Fruit fly (Drosophila melanogaster) whole organism, embryonic: ENCODE results near the gene TTLL4B.

Source experiments
- CG1024 ChIP-seq: fragments of 200-800 bp; sonication (Bioruptor generic); IDR thresholded peaks from 2 replicates; pipeline ENCODE4 v1.3.6; 2022; ENCODE audit warnings: missing biosample characterization, missing genetic modification characterization
- CG10654 ChIP-seq: fragments of 200-800 bp; sonication (Bioruptor generic); optimal IDR thresholded peaks from 2 replicates; lab custom pipeline; 2016; ENCODE audit warnings: missing biosample characterization, missing genetic modification characterization
- CG10979 ChIP-seq: fragments of 200-800 bp; sonication (Bioruptor generic); optimal IDR thresholded peaks from 2 replicates; lab custom pipeline; 2018; ENCODE audit warnings: missing biosample characterization, mild to moderate bottlenecking, missing genetic modification characterization, moderate library complexity
- CG12104 ChIP-seq: fragments of 200-800 bp; sonication (Bioruptor generic); optimal IDR thresholded peaks from 3 replicates; lab custom pipeline; 2016; ENCODE audit warnings: missing biosample characterization, missing genetic modification characterization
- CG12942 ChIP-seq: fragments of 200-800 bp; sonication (Bioruptor generic); optimal IDR thresholded peaks from 3 replicates; lab custom pipeline; 2016; ENCODE audit warnings: missing biosample characterization, missing genetic modification characterization
- CG13894 ChIP-seq: fragments of 200-800 bp; sonication (Bioruptor generic); optimal IDR thresholded peaks from 3 replicates; lab custom pipeline; 2018; ENCODE audit warnings: missing biosample characterization, mild to moderate bottlenecking, missing genetic modification characterization, moderate library complexity
- CG1529 ChIP-seq: fragments of 200-800 bp; sonication (Bioruptor generic); optimal IDR thresholded peaks from 3 replicates; lab custom pipeline; 2018; ENCODE audit warnings: missing biosample characterization, missing genetic modification characterization
- CG1603 ChIP-seq: fragments of 200-800 bp; sonication (Bioruptor generic); optimal IDR thresholded peaks from 2 replicates; lab custom pipeline; 2019; ENCODE audit warnings: missing biosample characterization, mild to moderate bottlenecking, missing genetic modification characterization, moderate library complexity
- CG17328 ChIP-seq: fragments of 200-800 bp; sonication (Bioruptor generic); IDR thresholded peaks from 2 replicates; pipeline ENCODE4 v1.3.6; 2022; ENCODE audit warnings: missing biosample characterization, missing genetic modification characterization
- CG2129 ChIP-seq: fragments of 200-800 bp; sonication (Bioruptor generic); IDR thresholded peaks from 2 replicates; pipeline ENCODE4 v1.3.6; 2022; ENCODE audit warnings: missing biosample characterization, missing genetic modification characterization; ENCODE audit not compliant: partially characterized antibody
- CG30431 ChIP-seq: fragments of 200-800 bp; sonication (Bioruptor generic); optimal IDR thresholded peaks from 2 replicates; lab custom pipeline; 2017; ENCODE audit warnings: missing biosample characterization, missing genetic modification characterization
- CG31388 ChIP-seq: fragments of 200-800 bp; sonication (Bioruptor generic); optimal IDR thresholded peaks from 2 replicates; lab custom pipeline; 2016; ENCODE audit warnings: missing biosample characterization, missing genetic modification characterization
- CG4360 ChIP-seq: fragments of 200-800 bp; sonication (Bioruptor generic); IDR thresholded peaks from 2 replicates; pipeline ENCODE4 v1.3.6; 2022; ENCODE audit warnings: missing biosample characterization, missing genetic modification characterization
- CG4404 ChIP-seq: fragments of 200-800 bp; sonication (Bioruptor generic); IDR thresholded peaks from 2 replicates; pipeline ENCODE4 v1.3.6; 2022; ENCODE audit warnings: missing biosample characterization, missing genetic modification characterization
- CG4820 ChIP-seq: fragments of 200-800 bp; sonication (Bioruptor generic); optimal IDR thresholded peaks from 3 replicates; lab custom pipeline; 2016; ENCODE audit warnings: missing biosample characterization, missing genetic modification characterization
- CG6689 ChIP-seq: fragments of 200-800 bp; sonication (Bioruptor generic); IDR thresholded peaks from 2 replicates; pipeline ENCODE4 v1.3.6; 2022; ENCODE audit warnings: missing biosample characterization, missing genetic modification characterization
- CG8290 ChIP-seq, 3 experiments: fragments of 200-800 bp; sonication (Bioruptor generic); optimal IDR thresholded peaks; 2 replicates each; lab custom pipeline; 2016 to 2019; ENCODE audit warnings: missing biosample characterization in 3 of 3, missing genetic modification characterization in 3 of 3, mild to moderate bottlenecking in 2 of 3, moderate library complexity in 1 of 3
- Camta ChIP-seq: fragments of 200-800 bp; sonication (Bioruptor generic); optimal IDR thresholded peaks from 2 replicates; lab custom pipeline; 2016; ENCODE audit warnings: missing biosample characterization, missing genetic modification characterization
- Chrac-16 ChIP-seq: fragments of 200-800 bp; sonication (Bioruptor generic); optimal IDR thresholded peaks from 3 replicates; lab custom pipeline; 2016; ENCODE audit warnings: missing biosample characterization, missing genetic modification characterization
- D ChIP-seq, 2 experiments: fragments of 200-800 bp in 1 of 2; fragments of >200 bp in 1 of 2; sonication (Bioruptor generic) in 1 of 2; optimal IDR thresholded peaks; 2 replicates in 1 of 2; 3 replicates in 1 of 2; lab custom pipeline; 2017; ENCODE audit warnings: mild to moderate bottlenecking in 1 of 2, missing biosample characterization in 1 of 2, missing genetic modification characterization in 1 of 2, missing genetic modification reagents in 1 of 2
- D19A ChIP-seq: fragments of 200-800 bp; optimal IDR thresholded peaks from 3 replicates; lab custom pipeline; 2019; ENCODE audit warnings: missing biosample characterization, mild to moderate bottlenecking, missing genetic modification characterization, moderate library complexity
- Dbx ChIP-seq: fragments of 200-800 bp; sonication (Bioruptor generic); IDR thresholded peaks from 3 replicates; pipeline ENCODE4 v1.3.6; 2022; ENCODE audit warnings: missing biosample characterization, missing genetic modification characterization
- Doc3 ChIP-seq: fragments of 200-800 bp; sonication (Bioruptor generic); IDR thresholded peaks from 3 replicates; pipeline ENCODE4 v1.3.6; 2022; ENCODE audit warnings: missing biosample characterization, missing genetic modification characterization; ENCODE audit not compliant: partially characterized antibody
- Elba2 ChIP-seq: fragments of 200-800 bp; sonication (Bioruptor generic); optimal IDR thresholded peaks from 3 replicates; lab custom pipeline; 2016; ENCODE audit warnings: missing biosample characterization, missing genetic modification characterization
- Hr3 ChIP-seq: fragments of 200-800 bp; sonication (Bioruptor generic); optimal IDR thresholded peaks from 3 replicates; lab custom pipeline; 2016; ENCODE audit warnings: missing biosample characterization, missing genetic modification characterization
- Hr78 ChIP-seq, 2 experiments: fragments of 200-800 bp in 1 of 2; fragments of >200 bp in 1 of 2; sonication (Bioruptor generic) in 1 of 2; optimal IDR thresholded peaks; 2 replicates each; lab custom pipeline; 2017 to 2019; ENCODE audit warnings: missing biosample characterization in 2 of 2, missing genetic modification characterization in 2 of 2, mild to moderate bottlenecking in 1 of 2, moderate library complexity in 1 of 2
- Max ChIP-seq: fragments of 200-800 bp; sonication (Bioruptor generic); optimal IDR thresholded peaks from 2 replicates; lab custom pipeline; 2016; ENCODE audit warnings: missing biosample characterization, mild to moderate bottlenecking, missing genetic modification characterization
- NC2α ChIP-seq: fragments of 200-800 bp; sonication (Bioruptor generic); optimal IDR thresholded peaks from 2 replicates; lab custom pipeline; 2016; ENCODE audit warnings: missing biosample characterization, missing genetic modification characterization
- Side ChIP-seq: fragments of 200-800 bp; sonication (Bioruptor generic); optimal IDR thresholded peaks from 2 replicates; lab custom pipeline; 2016; ENCODE audit warnings: missing biosample characterization, missing genetic modification characterization
- Six4 ChIP-seq: fragments of 200-800 bp; sonication (Bioruptor generic); optimal IDR thresholded peaks from 2 replicates; lab custom pipeline; 2016; ENCODE audit warnings: missing biosample characterization, missing genetic modification characterization
- Sox100B ChIP-seq: fragments of 200-800 bp; sonication (Bioruptor generic); optimal IDR thresholded peaks from 3 replicates; lab custom pipeline; 2018; ENCODE audit warnings: missing biosample characterization, mild to moderate bottlenecking, missing genetic modification characterization
- Xrp1 ChIP-seq: fragments of 200-800 bp; sonication (Bioruptor generic); IDR thresholded peaks from 2 replicates; pipeline ENCODE4 v1.3.6; 2022; ENCODE audit warnings: missing biosample characterization, missing genetic modification characterization
- ac ChIP-seq: fragments of 200-800 bp; sonication (Bioruptor generic); optimal IDR thresholded peaks from 3 replicates; lab custom pipeline; 2017; ENCODE audit warnings: missing biosample characterization, mild to moderate bottlenecking, missing genetic modification characterization
- bsh ChIP-seq, 2 experiments: fragments of 200-800 bp; sonication (Bioruptor generic); optimal IDR thresholded peaks; 2 replicates each; lab custom pipeline; 2017 to 2018; ENCODE audit warnings: mild to moderate bottlenecking in 2 of 2, missing biosample characterization in 2 of 2, missing genetic modification characterization in 2 of 2, moderate library complexity in 1 of 2
- croc ChIP-seq: fragments of 200-800 bp; sonication (Bioruptor generic); conservative IDR thresholded peaks from 3 replicates; pipeline ENCODE4 v1.3.6; 2022; ENCODE audit warnings: missing biosample characterization, missing genetic modification characterization
- da ChIP-seq: fragments of 200-800 bp; sonication (Bioruptor generic); optimal IDR thresholded peaks from 2 replicates; lab custom pipeline; 2016; ENCODE audit warnings: missing biosample characterization, missing genetic modification characterization
- en ChIP-seq: fragments of 200-800 bp; sonication (Bioruptor generic); optimal IDR thresholded peaks from 2 replicates; lab custom pipeline; 2016; ENCODE audit warnings: missing biosample characterization, missing genetic modification characterization
- eve ChIP-seq, 2 experiments: fragments of >200 bp; optimal IDR thresholded peaks; 2 replicates each; lab custom pipeline; 2017; ENCODE audit warnings: missing biosample characterization in 2 of 2, missing genetic modification characterization in 2 of 2
- gcm ChIP-seq: fragments of 200-800 bp; sonication (Bioruptor generic); optimal IDR thresholded peaks from 2 replicates; lab custom pipeline; 2019; ENCODE audit warnings: missing biosample characterization, mild to moderate bottlenecking, missing genetic modification characterization, moderate library complexity
- gfzf ChIP-seq: fragments of 200-800 bp; sonication (Bioruptor generic); optimal IDR thresholded peaks from 2 replicates; lab custom pipeline; 2016; ENCODE audit warnings: missing biosample characterization, mild to moderate bottlenecking, missing genetic modification characterization, moderate library complexity
- grn ChIP-seq: fragments of 200-800 bp; sonication (Bioruptor generic); optimal IDR thresholded peaks from 3 replicates; lab custom pipeline; 2017; ENCODE audit warnings: missing biosample characterization, missing genetic modification characterization
- hb ChIP-seq: fragments of 200-800 bp; sonication (Bioruptor generic); IDR thresholded peaks from 3 replicates; pipeline ENCODE4 v1.3.6; 2022; ENCODE audit warnings: missing biosample characterization, missing genetic modification characterization; ENCODE audit not compliant: partially characterized antibody
- jing ChIP-seq: fragments of 200-800 bp; sonication (Bioruptor generic); optimal IDR thresholded peaks from 2 replicates; lab custom pipeline; 2018; ENCODE audit warnings: missing biosample characterization, mild to moderate bottlenecking, missing genetic modification characterization
- knrl ChIP-seq: fragments of 200-800 bp; sonication (Bioruptor generic); IDR thresholded peaks from 3 replicates; pipeline ENCODE4 v1.3.6; 2022; ENCODE audit warnings: missing biosample characterization, missing genetic modification characterization; ENCODE audit not compliant: partially characterized antibody
- lilli ChIP-seq: fragments of 200-800 bp; sonication (Bioruptor generic); optimal IDR thresholded peaks from 3 replicates; lab custom pipeline; 2016; ENCODE audit warnings: missing biosample characterization, missing genetic modification characterization
- psq ChIP-seq: fragments of 200-800 bp; sonication (Bioruptor generic); optimal IDR thresholded peaks from 2 replicates; lab custom pipeline; 2017; ENCODE audit warnings: missing biosample characterization, missing genetic modification characterization
- ranshi ChIP-seq: fragments of 200-800 bp; sonication (Bioruptor generic); IDR thresholded peaks from 2 replicates; pipeline ENCODE4 v1.3.6; 2022; ENCODE audit warnings: missing biosample characterization, missing genetic modification characterization
- ro ChIP-seq: fragments of 200-800 bp; sonication (Bioruptor generic); IDR thresholded peaks from 2 replicates; pipeline ENCODE4 v1.3.6; 2022; ENCODE audit warnings: missing biosample characterization, missing genetic modification characterization
- stwl ChIP-seq: fragments of 200-800 bp; sonication (Bioruptor generic); optimal IDR thresholded peaks from 3 replicates; lab custom pipeline; 2018; ENCODE audit warnings: missing biosample characterization, mild to moderate bottlenecking, missing genetic modification characterization, moderate library complexity
- vnd ChIP-seq: fragments of 200-800 bp; sonication (Bioruptor generic); IDR thresholded peaks from 3 replicates; pipeline ENCODE4 v1.3.6; 2022; ENCODE audit warnings: missing biosample characterization, missing genetic modification characterization; ENCODE audit not compliant: partially characterized antibody

TTLL4B gene

DNA sequence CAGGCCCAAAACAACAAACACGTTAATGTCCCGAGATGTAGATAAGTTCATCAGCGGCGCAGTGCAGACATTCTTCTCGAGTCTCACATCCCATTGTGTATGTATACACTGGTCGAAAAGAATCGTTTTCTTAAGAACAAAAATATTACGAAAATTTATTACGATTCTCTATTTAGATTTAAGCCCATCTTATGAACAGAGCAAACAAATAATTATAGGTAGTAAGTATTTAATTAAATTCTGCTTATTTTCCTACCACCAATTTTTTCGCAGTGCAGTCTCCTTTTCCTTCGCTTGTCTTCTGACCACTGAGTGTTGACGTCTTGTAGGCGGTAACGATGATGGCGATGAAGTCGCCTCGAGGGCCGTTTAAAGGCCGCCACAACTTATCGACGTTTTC lies 1.1 kb upstream of the TTLL4B start (continued):
- TF ChIP-seq CG1603 (tag; lab: Kevin White, UChicago): peak; percentile 68
- no peak for TF ChIP-seq CG12104 (GFP tag; lab: Kevin White, UChicago)
- peak; percentile 58 for TF ChIP-seq Elba2 (GFP tag; lab: Kevin White, UChicago)
- peak; percentile 30 for TF ChIP-seq D19A
- TF ChIP-seq en (GFP tag; lab: Kevin White, UChicago): peak; percentile 36
- TF ChIP-seq Sox100B (GFP tag; lab: Kevin White, UChicago): no peak
- peak in 1 of 2 experiments; percentile 86 for TF ChIP-seq eve (GFP tag; optimal IDR thresholded peaks at IDR 0.05; lab: Kevin White, UChicago)
- TF ChIP-seq stwl (tag; lab: Kevin White, UChicago): peak; percentile 8
- no peak for TF ChIP-seq CG10654 (GFP tag; lab: Kevin White, UChicago)
- TF ChIP-seq Hr3 (GFP tag; lab: Kevin White, UChicago): peak; percentile 10
- TF ChIP-seq gcm (GFP tag; lab: Kevin White, UChicago): peak; percentile 65
- TF ChIP-seq jing (GFP tag; lab: Kevin White, UChicago): no peak
- peak; percentile 9 for TF ChIP-seq lilli (GFP tag; lab: Kevin White, UChicago)
- no peak for TF ChIP-seq CG13894
- no peak for TF ChIP-seq CG31388 (GFP tag; lab: Kevin White, UChicago)
- TF ChIP-seq CG8290 (GFP tag; optimal IDR thresholded peaks at IDR 0.05; lab: Kevin White, UChicago): peak; percentile 29
- TF ChIP-seq CG8290 (tag; optimal IDR thresholded peaks at IDR 0.05; lab: Kevin White, UChicago): no peak
- peak; percentile 0 for TF ChIP-seq CG12942 (GFP tag; lab: Kevin White, UChicago)
- peak; percentile 68 for TF ChIP-seq ac (GFP tag; lab: Kevin White, UChicago)
- TF ChIP-seq Six4 (GFP tag; lab: Kevin White, UChicago): peak; percentile 22
- no peak for TF ChIP-seq psq (GFP tag; lab: Kevin White, UChicago)
- no peak for TF ChIP-seq ro (GFP tag; lab: Robert Waterston, UW)
- TF ChIP-seq Max (GFP tag; lab: Kevin White, UChicago): no peak
- no peak for TF ChIP-seq ranshi (GFP tag; lab: Robert Waterston, UW)
- TF ChIP-seq CG17328: peak; percentile 74
- peak; percentile 72 for TF ChIP-seq Chrac-16 (GFP tag; lab: Kevin White, UChicago)
- TF ChIP-seq CG30431 (GFP tag; lab: Kevin White, UChicago): peak; percentile 17
- peak; percentile 47 for TF ChIP-seq Side (GFP tag; lab: Kevin White, UChicago)
- no peak for TF ChIP-seq gfzf (GFP tag; lab: Kevin White, UChicago)
- peak; percentile 42; the same call in 1 of the 2 replicates for TF ChIP-seq CG6689 (GFP tag; lab: Robert Waterston, UW)
- peak; percentile 7 for TF ChIP-seq Camta (GFP tag; lab: Kevin White, UChicago)
- TF ChIP-seq CG4820 (GFP tag; lab: Kevin White, UChicago): peak; percentile 30
- peak in 1 of 2 experiments; percentile 40 for TF ChIP-seq bsh (GFP tag; optimal IDR thresholded peaks at IDR 0.05; lab: Kevin White, UChicago)
- peak; percentile 88 for TF ChIP-seq Xrp1
- peak; percentile 84 for TF ChIP-seq CG10979
- TF ChIP-seq CG4404 (GFP tag; lab: Robert Waterston, UW): peak; percentile 88
- TF ChIP-seq croc (GFP tag; lab: Robert Waterston, UW): peak; percentile 67

DNA sequence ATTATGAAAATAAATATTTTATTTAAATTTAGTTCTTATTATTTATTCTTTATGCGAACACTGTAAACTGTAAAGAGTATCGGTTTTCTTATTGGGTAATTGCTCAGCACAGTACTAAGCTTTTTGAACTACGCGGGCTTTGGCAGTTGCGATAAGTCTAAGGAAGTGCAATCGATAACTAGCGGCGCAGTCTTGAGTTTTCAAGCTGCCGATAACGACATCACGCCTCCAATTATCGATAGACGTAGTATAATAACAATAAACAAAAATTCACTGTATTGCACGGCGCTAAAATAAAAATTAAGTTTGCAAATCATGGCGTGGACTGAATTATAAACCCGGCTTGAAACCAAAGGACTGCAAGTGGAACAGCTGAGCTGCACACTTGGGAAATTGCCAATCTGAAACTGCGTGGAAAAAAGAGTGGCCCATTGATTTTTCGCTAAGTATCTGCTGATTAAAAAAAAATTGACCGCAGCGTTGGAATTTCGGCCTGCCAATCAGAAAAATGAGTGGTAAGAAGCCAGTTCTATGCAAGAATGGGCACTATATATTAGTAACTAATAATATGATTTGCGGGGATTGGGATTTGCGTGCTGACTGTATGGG lies 5.1 kb downstream of the TTLL4B start, which contains the start of gene Cep97:
Gene Cep97 (plus strand): TSS at position 224 of the 609 bp plus-strand sequence.
- peak; percentile 94 for TF ChIP-seq hb (GFP tag; lab: Robert Waterston, UW)
- no peak for TF ChIP-seq NC2α (GFP tag; lab: Kevin White, UChicago)
- TF ChIP-seq CG1024 (GFP tag; lab: Robert Waterston, UW): no peak
- no peak for TF ChIP-seq D (optimal IDR thresholded peaks at IDR 0.05; lab: Kevin White, UChicago)
- TF ChIP-seq D (GFP tag; optimal IDR thresholded peaks at IDR 0.05; lab: Kevin White, UChicago): no peak
- TF ChIP-seq CG2129 (GFP tag; lab: Robert Waterston, UW): peak; percentile 48; the same call in 1 of the 2 replicates
- no peak for TF ChIP-seq CG1529 (GFP tag; lab: Kevin White, UChicago)
- peak; percentile 63 for TF ChIP-seq Doc3 (GFP tag; lab: Robert Waterston, UW)
- TF ChIP-seq Hr78 (GFP tag; optimal IDR thresholded peaks at IDR 0.05; lab: Kevin White, UChicago): no peak
- peak; percentile 89 for TF ChIP-seq vnd (GFP tag; lab: Robert Waterston, UW)
- TF ChIP-seq grn (GFP tag; lab: Kevin White, UChicago): no peak
- no peak for TF ChIP-seq da
- TF ChIP-seq knrl: peak; percentile 79
- TF ChIP-seq Dbx (GFP tag; lab: Robert Waterston, UW): no peak
- no peak for TF ChIP-seq CG4360 (GFP tag; lab: Robert Waterston, UW)
